Worm (Caenorhabditis elegans) whole organism, late embryonic: ENCODE data around the gene kbp-2.
"Not testable (repeated sequence)": the region's sequence is repeated elsewhere in the genome, so short reads cannot be mapped to it uniquely, and the experiment has no call there.

Experiments used
- K02D7.2 ChIP-seq: sonication (generic microtip); optimal IDR thresholded peaks from 2 replicates; lab custom pipeline; 2017; ENCODE audit warnings: mild to moderate bottlenecking, missing genetic modification characterization, missing compliant biosample characterization
- ceh-2 ChIP-seq: sonication (generic microtip); optimal IDR thresholded peaks from 2 replicates; lab custom pipeline; 2016; ENCODE audit warnings: missing genotype, missing genetic modification characterization, missing compliant biosample characterization
- ceh-22 ChIP-seq: sonication (generic microtip); optimal IDR thresholded peaks from 2 replicates; lab custom pipeline; 2017; ENCODE audit warnings: missing biosample characterization, missing genetic modification characterization
- ceh-24 ChIP-seq: sonication (generic microtip); optimal IDR thresholded peaks from 2 replicates; lab custom pipeline; 2016; ENCODE audit warnings: mild to moderate bottlenecking, missing genetic modification characterization, missing compliant biosample characterization
- ceh-30 ChIP-seq: fragments of 150-350 bp; optimal IDR thresholded peaks from 2 replicates; lab custom pipeline; 2014; ENCODE audit warnings: missing biosample characterization, missing genetic modification characterization
- ceh-31 ChIP-seq: sonication (generic microtip); optimal IDR thresholded peaks from 2 replicates; lab custom pipeline; 2016; ENCODE audit warnings: missing genetic modification characterization, missing compliant biosample characterization
- ceh-45 ChIP-seq: fragments of 200-800 bp; sonication (Bioruptor generic); IDR thresholded peaks from 2 replicates; pipeline ENCODE4 v1.3.6; 2022; ENCODE audit warnings: missing genetic modification reagents, missing genetic modification characterization, missing compliant biosample characterization
- ceh-6 ChIP-seq: fragments of 200-800 bp; sonication (Bioruptor generic); optimal IDR thresholded peaks from 2 replicates; lab custom pipeline; 2018; ENCODE audit warnings: mild to moderate bottlenecking, missing genetic modification characterization, missing compliant biosample characterization
- ceh-9 ChIP-seq: sonication (generic microtip); optimal IDR thresholded peaks from 2 replicates; lab custom pipeline; 2016; ENCODE audit warnings: mild to moderate bottlenecking, missing genetic modification characterization, inconsistent platforms, missing compliant biosample characterization
- che-1 ChIP-seq: sonication (generic microtip); optimal IDR thresholded peaks from 2 replicates; lab custom pipeline; 2016; ENCODE audit warnings: mild to moderate bottlenecking, missing genetic modification characterization, missing compliant biosample characterization
- dmd-4 ChIP-seq: sonication (generic microtip); optimal IDR thresholded peaks from 2 replicates; lab custom pipeline; 2016; ENCODE audit warnings: borderline replicate concordance, missing genetic modification characterization, missing compliant biosample characterization
- dve-1 ChIP-seq: sonication (generic microtip); optimal IDR thresholded peaks from 2 replicates; lab custom pipeline; 2017; ENCODE audit warnings: antibody characterized with exemption, mild to moderate bottlenecking, missing genetic modification characterization, missing compliant biosample characterization
- elt-4 ChIP-seq: sonication (generic microtip); optimal IDR thresholded peaks from 2 replicates; lab custom pipeline; 2016; ENCODE audit warnings: missing genetic modification characterization, missing compliant biosample characterization
- fax-1 ChIP-seq: sonication (generic microtip); optimal IDR thresholded peaks from 2 replicates; lab custom pipeline; 2016; ENCODE audit warnings: missing genotype, missing genetic modification characterization, missing compliant biosample characterization
- gmeb-2 ChIP-seq: sonication (generic microtip); optimal IDR thresholded peaks from 2 replicates; lab custom pipeline; 2016; ENCODE audit warnings: missing genetic modification characterization, inconsistent platforms, missing compliant biosample characterization
- hlh-13 ChIP-seq: fragments of 200-800 bp; sonication (Bioruptor generic); optimal IDR thresholded peaks from 2 replicates; lab custom pipeline; 2018; ENCODE audit warnings: mild to moderate bottlenecking, missing genetic modification characterization, missing compliant biosample characterization
- hlh-6 ChIP-seq: sonication (generic microtip); optimal IDR thresholded peaks from 2 replicates; lab custom pipeline; 2016; ENCODE audit warnings: missing genotype, missing genetic modification characterization, missing compliant biosample characterization
- lim-6 ChIP-seq: sonication (generic microtip); optimal IDR thresholded peaks from 2 replicates; lab custom pipeline; 2016; ENCODE audit warnings: missing genetic modification characterization, missing compliant biosample characterization
- mec-3 ChIP-seq: sonication (generic microtip); optimal IDR thresholded peaks from 2 replicates; lab custom pipeline; 2016; ENCODE audit warnings: borderline replicate concordance, missing genetic modification characterization, missing compliant biosample characterization
- nfya-1 ChIP-seq: sonication (generic microtip); optimal IDR thresholded peaks from 2 replicates; lab custom pipeline; 2017; ENCODE audit warnings: missing genetic modification characterization, mild to moderate bottlenecking, missing compliant biosample characterization, antibody characterized with exemption, moderate library complexity
- nhr-11 ChIP-seq: fragments of 150-350 bp; optimal IDR thresholded peaks from 2 replicates; lab custom pipeline; 2014; ENCODE audit warnings: missing biosample characterization, missing genetic modification characterization
- nhr-232 ChIP-seq: sonication (generic microtip); optimal IDR thresholded peaks from 2 replicates; lab custom pipeline; 2016; ENCODE audit warnings: missing genetic modification characterization, missing compliant biosample characterization
- pat-9 ChIP-seq: fragments of 200-800 bp; sonication (Bioruptor generic); optimal IDR thresholded peaks from 2 replicates; lab custom pipeline; 2018; ENCODE audit warnings: mild to moderate bottlenecking, missing genetic modification characterization, moderate library complexity, missing compliant biosample characterization
- pax-1 ChIP-seq: fragments of 150-350 bp; optimal IDR thresholded peaks from 2 replicates; lab custom pipeline; 2014; ENCODE audit warnings: missing biosample characterization, missing genetic modification characterization
- pros-1 ChIP-seq: fragments of 150-350 bp; optimal IDR thresholded peaks from 2 replicates; lab custom pipeline; 2014; ENCODE audit warnings: missing biosample characterization, missing genetic modification reagents, missing genetic modification characterization
- tbx-2 ChIP-seq: sonication (generic microtip); optimal IDR thresholded peaks from 2 replicates; lab custom pipeline; 2016; ENCODE audit warnings: missing genetic modification characterization, missing compliant biosample characterization
- unc-42 ChIP-seq: sonication (generic microtip); optimal IDR thresholded peaks from 2 replicates; lab custom pipeline; 2016; ENCODE audit warnings: missing genotype, missing genetic modification characterization, missing compliant biosample characterization
- unc-86 ChIP-seq: sonication (generic microtip); optimal IDR thresholded peaks from 2 replicates; lab custom pipeline; 2016; ENCODE audit warnings: missing genetic modification characterization, missing compliant biosample characterization

kbp-2 gene

ce11 chrIII:4924134-4924533, 20.4 kb upstream of the kbp-2 start:
- TF ChIP-seq lim-6 (tag; lab: Kevin White, UChicago) (no peak), mec-3 (tag; lab: Kevin White, UChicago) (no peak), dmd-4 (tag; lab: Kevin White, UChicago) (no peak), tbx-2 (tag; lab: Kevin White, UChicago) (no peak)
- TF ChIP-seq, all 69 proteins: peak for 0

- TF ChIP-seq pat-9 (tag; lab: Kevin White, UChicago); K02D7.2 (tag; lab: Kevin White, UChicago); pax-1: not testable (repeated sequence)
These were observed 18.3 kb upstream of the kbp-2 start, which contains the start of gene mmab-1 for ce11 chrIII:4922020-4922419. Gene mmab-1, minus strand, starts transcription at chrIII:4922114.

ce11 chrIII:4920221-4920620, 16.5 kb upstream of the kbp-2 start, which contains the start of gene ula-1:
Gene ula-1, minus strand, starts transcription at chrIII:4920321.
- TF ChIP-seq ceh-2 (tag; lab: Kevin White, UChicago): no peak

DNA sequence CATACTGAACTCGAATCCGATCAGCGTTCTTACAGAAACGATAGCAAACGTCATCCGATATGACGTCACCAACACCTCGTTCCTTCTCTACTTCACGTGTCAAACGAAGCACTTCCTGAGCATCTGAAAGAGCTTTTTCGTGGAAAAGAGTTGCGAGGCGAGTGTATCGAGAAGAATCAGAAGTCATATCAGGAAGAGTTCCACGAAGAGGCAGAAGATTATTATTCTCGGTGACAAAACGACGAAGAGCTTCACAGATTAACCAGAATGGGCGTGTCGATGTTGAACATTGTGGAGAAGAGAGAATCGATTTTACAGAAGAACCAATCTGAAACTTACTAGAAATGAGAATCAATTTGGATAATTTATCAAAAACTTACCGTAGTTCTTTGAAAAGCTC, 15.2 kb upstream of the kbp-2 start:
- no peak for TF ChIP-seq ceh-9
- no peak for TF ChIP-seq fax-1
- TF ChIP-seq dve-1 (tag; lab: Kevin White, UChicago): no peak
- TF ChIP-seq ceh-31: no peak
- no peak for TF ChIP-seq ceh-22 (tag; lab: Kevin White, UChicago)
- TF ChIP-seq ceh-24 (tag; lab: Kevin White, UChicago): no peak
- no peak for TF ChIP-seq gmeb-2 (tag; lab: Kevin White, UChicago)
- no peak for TF ChIP-seq nhr-232 (tag; lab: Kevin White, UChicago)
- TF ChIP-seq ceh-45 (GFP tag; lab: Robert Waterston, UW): no peak
- TF ChIP-seq pros-1: no peak

DNA sequence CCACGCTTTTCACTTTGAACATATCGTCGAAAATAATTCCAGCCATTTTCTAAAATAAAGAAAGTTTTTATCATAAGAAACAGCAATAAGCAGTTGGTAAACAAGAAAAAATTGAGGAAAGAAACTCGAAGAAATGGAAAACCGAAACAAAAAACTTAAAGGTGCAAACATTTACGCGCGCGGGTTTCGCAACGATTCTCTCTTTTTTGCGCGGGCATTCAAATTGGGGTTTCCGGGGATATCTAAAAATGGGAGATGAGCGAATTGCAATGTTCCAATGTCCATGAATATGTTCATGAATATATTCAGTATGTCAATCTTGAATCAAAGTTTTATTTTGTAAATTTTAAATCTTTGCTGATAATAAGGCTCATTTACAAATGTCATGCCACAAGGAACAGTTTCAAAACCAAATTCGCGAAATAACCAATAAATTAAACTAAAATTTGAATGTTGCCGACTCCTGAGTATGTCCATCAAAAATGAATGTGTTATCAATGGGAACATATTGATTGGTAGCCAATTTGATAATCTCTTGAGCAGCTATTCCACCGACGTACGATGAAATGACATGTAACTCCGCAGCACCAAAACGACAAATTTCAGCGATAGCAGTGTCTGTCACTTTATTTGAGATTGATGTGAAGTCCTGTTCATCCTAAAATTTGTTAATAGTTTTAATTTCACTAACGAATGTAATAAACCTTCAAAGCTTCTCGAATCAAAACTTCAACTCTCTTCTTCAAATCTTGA, 14.5 kb upstream of the kbp-2 start, which contains the start of gene rpb-8:
Gene rpb-8 (minus strand): TSS at position 49 of the 753 bp plus-strand sequence.
- TF ChIP-seq che-1 (tag; lab: Kevin White, UChicago) (no peak), unc-42 (tag; lab: Kevin White, UChicago) (peak; percentile 15), nfya-1 (peak; percentile 46), ceh-31 (peak; percentile 41)
- TF ChIP-seq, all 69 proteins: peak for 3

DNA sequence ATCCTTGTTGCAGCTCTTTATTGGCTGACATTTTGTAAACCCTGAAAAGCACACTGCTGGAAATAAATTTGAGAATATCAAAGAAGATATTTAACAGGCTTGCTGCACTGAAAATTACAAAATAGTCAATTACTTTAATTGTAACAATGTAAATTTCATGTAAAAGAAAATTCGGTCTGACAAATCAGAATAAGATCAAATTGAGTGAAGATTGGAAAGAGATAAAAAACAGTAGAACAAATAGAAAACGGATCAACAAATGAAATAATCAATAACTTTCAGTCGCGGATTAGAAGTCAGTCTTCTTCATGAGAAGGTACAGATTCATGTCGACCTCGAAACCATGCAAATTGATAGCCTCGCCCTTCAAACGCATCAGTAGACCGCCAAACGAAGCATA, 13.4 kb upstream of the kbp-2 start, which contains the start of gene rars-1:
Gene rars-1 (minus strand): TSS at position 101 of the 400 bp plus-strand sequence.
- no peak for TF ChIP-seq unc-86 (tag; lab: Kevin White, UChicago)
- TF ChIP-seq hlh-6 (tag; lab: Kevin White, UChicago): no peak
- TF ChIP-seq, all 69 proteins: peak for 0

DNA sequence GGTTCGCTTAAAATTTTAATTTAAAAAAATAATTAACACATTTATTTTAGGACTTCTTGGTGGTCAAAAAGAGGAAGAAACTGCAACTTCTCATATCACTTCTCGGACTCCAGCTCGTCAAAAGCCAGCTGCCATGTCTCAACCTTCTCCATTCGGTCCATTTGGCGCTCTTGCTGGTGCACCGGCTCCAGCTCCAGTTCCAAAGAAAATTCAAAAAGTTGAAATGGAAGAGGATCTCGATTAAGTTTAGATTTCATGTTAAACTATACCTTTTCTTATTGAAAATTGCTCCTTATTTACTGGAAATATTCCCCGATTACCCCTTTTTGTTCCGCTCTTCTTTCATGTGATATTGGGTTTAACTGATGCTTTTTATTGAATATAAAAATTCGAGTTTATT, 10.1 kb upstream of the kbp-2 start:
- no peak for TF ChIP-seq hlh-13 (GFP tag; lab: Kevin White, UChicago)
- TF ChIP-seq elt-4 (tag; lab: Kevin White, UChicago): no peak
- no peak for TF ChIP-seq hlh-6 (tag; lab: Kevin White, UChicago)
- TF ChIP-seq tbx-2 (tag; lab: Kevin White, UChicago): no peak
- TF ChIP-seq ceh-30: no peak
- no peak for TF ChIP-seq pax-1
- TF ChIP-seq ceh-2 (tag; lab: Kevin White, UChicago): no peak
- TF ChIP-seq ceh-6 (GFP tag; lab: Kevin White, UChicago): no peak
- no peak for TF ChIP-seq nhr-11
